Worm (Caenorhabditis elegans): ENCODE data around the gene tag-209.

DNA sequence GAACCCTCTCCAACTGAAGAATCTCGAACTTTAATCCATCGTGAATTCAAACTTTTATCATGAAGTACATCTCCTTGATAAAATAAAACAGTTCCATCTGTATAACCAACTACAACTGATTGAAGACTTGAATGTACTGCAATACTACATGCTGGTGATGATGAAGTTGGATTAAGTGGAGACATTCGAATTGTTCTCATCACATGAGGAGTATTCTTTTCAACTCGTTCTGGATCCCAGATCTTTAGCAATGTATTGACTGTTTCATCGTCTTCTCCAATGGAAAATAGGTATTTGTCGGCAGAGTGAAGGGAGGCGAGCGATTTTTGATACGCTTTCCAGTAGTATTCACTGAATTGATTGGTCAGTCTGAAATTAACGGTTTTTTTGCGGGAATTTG, 5.5 kb downstream of the tag-209 start:
- TF ChIP-seq lsy-2 (tag; optimal IDR thresholded peaks at IDR 0.05) = no peak
- TF ChIP-seq unc-62 (GFP tag; optimal IDR thresholded peaks at IDR 0.05) = no peak
- TF ChIP-seq zip-8 (tag; optimal IDR thresholded peaks at IDR 0.05) = no peak
- TF ChIP-seq ces-1 (GFP tag; optimal IDR thresholded peaks at IDR 0.05) = no peak
- no peak for TF ChIP-seq blmp-1 (tag; optimal IDR thresholded peaks at IDR 0.05)
- TF ChIP-seq pha-4 (tag; optimal IDR thresholded peaks at IDR 0.05) = no peak
- no peak for TF ChIP-seq sptf-1 (tag; optimal IDR thresholded peaks at IDR 0.05)
- no peak for TF ChIP-seq mep-1 (tag; optimal IDR thresholded peaks at IDR 0.05)
- no peak for TF ChIP-seq ceh-83 (GFP tag; optimal IDR thresholded peaks at IDR 0.05)
- TF ChIP-seq lin-13 (tag; optimal IDR thresholded peaks at IDR 0.05) = no peak
- no peak for TF ChIP-seq unc-39 (tag; optimal IDR thresholded peaks at IDR 0.05)
